Fruit fly (Drosophila melanogaster) whole organism, embryonic: ENCODE measurements around the gene Dsor1.
A peak's percentile ranks its signal among the peaks of the same experiment; 100 is the strongest.

Experiments
- Antp ChIP-seq: fragments of 200-800 bp; sonication (Bioruptor generic); optimal IDR thresholded peaks from 3 replicates; lab custom pipeline; 2016; ENCODE audit warnings: missing biosample characterization, missing genetic modification characterization
- B-H2 ChIP-seq: fragments of 200-800 bp; sonication (Bioruptor generic); optimal IDR thresholded peaks from 2 replicates; lab custom pipeline; 2018; ENCODE audit warnings: missing biosample characterization, mild to moderate bottlenecking, missing genetic modification characterization
- CG10274 ChIP-seq: fragments of 200-800 bp; sonication (Bioruptor generic); optimal IDR thresholded peaks from 3 replicates; lab custom pipeline; 2017; ENCODE audit warnings: missing biosample characterization, mild to moderate bottlenecking, missing genetic modification characterization
- CG10462 ChIP-seq: fragments of 200-800 bp; sonication (Bioruptor generic); optimal IDR thresholded peaks from 2 replicates; lab custom pipeline; 2016; ENCODE audit warnings: missing biosample characterization, missing genetic modification characterization
- CG11504 ChIP-seq: fragments of 200-800 bp; sonication (Bioruptor generic); optimal IDR thresholded peaks from 3 replicates; lab custom pipeline; 2019; ENCODE audit warnings: missing biosample characterization, mild to moderate bottlenecking, missing genetic modification characterization, moderate library complexity
- CG13287 ChIP-seq: fragments of 200-800 bp; sonication (Bioruptor generic); IDR thresholded peaks from 2 replicates; pipeline ENCODE4 v1.3.6; 2022; ENCODE audit warnings: missing biosample characterization, missing genetic modification characterization; ENCODE audit not compliant: partially characterized antibody
- CG16813 ChIP-seq: fragments of 200-800 bp; sonication (Bioruptor generic); IDR thresholded peaks from 3 replicates; pipeline ENCODE4 v1.3.6; 2022; ENCODE audit warnings: missing biosample characterization, missing genetic modification characterization; ENCODE audit not compliant: partially characterized antibody
- CG18262 ChIP-seq: fragments of 200-800 bp; optimal IDR thresholded peaks from 3 replicates; lab custom pipeline; 2019; ENCODE audit warnings: missing biosample characterization, mild to moderate bottlenecking, missing genetic modification characterization, moderate library complexity
- CG1832 ChIP-seq: fragments of 200-800 bp; sonication (Bioruptor generic); optimal IDR thresholded peaks from 2 replicates; lab custom pipeline; 2017; ENCODE audit warnings: missing biosample characterization, mild to moderate bottlenecking, missing genetic modification characterization, inconsistent platforms
- CG2889 ChIP-seq: fragments of 200-800 bp; sonication (Bioruptor generic); IDR thresholded peaks from 3 replicates; pipeline ENCODE4 v1.3.6; 2022; ENCODE audit warnings: missing biosample characterization, missing genetic modification characterization
- CG31365 ChIP-seq: fragments of 200-800 bp; sonication (Bioruptor generic); optimal IDR thresholded peaks from 2 replicates; lab custom pipeline; 2018; ENCODE audit warnings: missing biosample characterization, mild to moderate bottlenecking, missing genetic modification characterization
- CG3163 ChIP-seq: fragments of 200-800 bp; sonication (Bioruptor generic); optimal IDR thresholded peaks from 3 replicates; lab custom pipeline; 2016; ENCODE audit warnings: missing biosample characterization, missing genetic modification characterization
- CG34224 ChIP-seq: fragments of 200-800 bp; sonication (Bioruptor generic); IDR thresholded peaks from 3 replicates; pipeline ENCODE4 v1.3.6; 2022; ENCODE audit warnings: missing biosample characterization, missing genetic modification characterization; ENCODE audit not compliant: partially characterized antibody
- CG6689 ChIP-seq: fragments of 200-800 bp; sonication (Bioruptor generic); IDR thresholded peaks from 2 replicates; pipeline ENCODE4 v1.3.6; 2022; ENCODE audit warnings: missing biosample characterization, missing genetic modification characterization
- CG6813 ChIP-seq: fragments of 200-800 bp; sonication (Bioruptor generic); optimal IDR thresholded peaks from 2 replicates; lab custom pipeline; 2017; ENCODE audit warnings: missing biosample characterization, missing genetic modification characterization, mild to moderate bottlenecking, moderate library complexity, missing genetic modification reagents
- CG8359 ChIP-seq: fragments of 200-800 bp; sonication (Bioruptor generic); optimal IDR thresholded peaks from 2 replicates; lab custom pipeline; 2017; ENCODE audit warnings: missing biosample characterization, mild to moderate bottlenecking, missing genetic modification characterization, borderline replicate concordance
- Deaf1 ChIP-seq: fragments of 200-800 bp; optimal IDR thresholded peaks from 3 replicates; lab custom pipeline; 2019; ENCODE audit warnings: missing biosample characterization, mild to moderate bottlenecking, missing genetic modification characterization, moderate library complexity
- Dll ChIP-seq: fragments of 200-800 bp; sonication (Bioruptor generic); IDR thresholded peaks from 4 replicates; pipeline ENCODE4 v1.3.6; 2022; ENCODE audit warnings: missing biosample characterization, missing genetic modification characterization; ENCODE audit not compliant: partially characterized antibody
- Elba2 ChIP-seq: fragments of 200-800 bp; sonication (Bioruptor generic); optimal IDR thresholded peaks from 3 replicates; lab custom pipeline; 2016; ENCODE audit warnings: missing biosample characterization, missing genetic modification characterization
- Ets97D ChIP-seq: fragments of 200-800 bp; sonication (Bioruptor generic); optimal IDR thresholded peaks from 3 replicates; lab custom pipeline; 2016; ENCODE audit warnings: missing biosample characterization, missing genetic modification characterization
- Jarid2 ChIP-seq: fragments of 200-800 bp; sonication (Bioruptor generic); optimal IDR thresholded peaks from 3 replicates; lab custom pipeline; 2017; ENCODE audit warnings: mild to moderate bottlenecking, missing biosample characterization, missing genetic modification reagents, missing genetic modification characterization
- Myb ChIP-seq: fragments of 200-800 bp; sonication (Bioruptor generic); optimal IDR thresholded peaks from 2 replicates; lab custom pipeline; 2016; ENCODE audit warnings: missing biosample characterization, missing genetic modification characterization
- Nf-YA ChIP-seq: fragments of 200-800 bp; sonication (Bioruptor generic); IDR thresholded peaks from 2 replicates; pipeline ENCODE4 v1.3.6; 2022; ENCODE audit warnings: missing biosample characterization, missing genetic modification characterization
- Nf-YB ChIP-seq: fragments of 200-800 bp; sonication (Bioruptor generic); optimal IDR thresholded peaks from 3 replicates; lab custom pipeline; 2019; ENCODE audit warnings: missing biosample characterization, mild to moderate bottlenecking, missing genetic modification characterization, moderate library complexity
- Nf-YC ChIP-seq: fragments of 200-800 bp; optimal IDR thresholded peaks from 3 replicates; lab custom pipeline; 2019; ENCODE audit warnings: missing biosample characterization, mild to moderate bottlenecking, missing genetic modification characterization, moderate library complexity
- Rfx ChIP-seq: fragments of 200-800 bp; sonication (Bioruptor generic); IDR thresholded peaks from 2 replicates; pipeline ENCODE4 v1.3.6; 2022; ENCODE audit warnings: missing biosample characterization, missing genetic modification characterization
- Trl ChIP-seq, 3 experiments: fragments of >200 bp in 2 of 3; fragments of 200-800 bp in 1 of 3; sonication (Bioruptor generic) in 1 of 3; optimal IDR thresholded peaks; 2 replicates in 1 of 3; 3 replicates in 2 of 3; lab custom pipeline; 2016 to 2017; ENCODE audit warnings: missing biosample characterization in 1 of 3, missing genetic modification characterization in 1 of 3
- aop ChIP-seq: fragments of 200-800 bp; sonication (Bioruptor generic); IDR thresholded peaks from 2 replicates; pipeline ENCODE4 v1.3.6; 2022; ENCODE audit warnings: missing biosample characterization, missing genetic modification characterization
- caup ChIP-seq: fragments of 200-800 bp; sonication (Bioruptor generic); optimal IDR thresholded peaks from 3 replicates; lab custom pipeline; 2017; ENCODE audit warnings: missing biosample characterization, mild to moderate bottlenecking, missing genetic modification characterization, moderate library complexity; ENCODE audit not compliant: severe bottlenecking
- chinmo ChIP-seq: fragments of 200-800 bp; sonication (Bioruptor generic); IDR thresholded peaks from 4 replicates; pipeline ENCODE4 v1.3.6; 2022; ENCODE audit warnings: missing biosample characterization, missing genetic modification characterization; ENCODE audit not compliant: partially characterized antibody
- ftz-f1 ChIP-seq: fragments of 200-800 bp; sonication (Bioruptor generic); optimal IDR thresholded peaks from 2 replicates; lab custom pipeline; 2016; ENCODE audit warnings: missing biosample characterization, missing genetic modification characterization
- fu2 ChIP-seq: fragments of 200-800 bp; sonication (Bioruptor generic); optimal IDR thresholded peaks from 2 replicates; lab custom pipeline; 2016; ENCODE audit warnings: missing biosample characterization, missing genetic modification characterization
- gce ChIP-seq: fragments of 200-800 bp; sonication (Bioruptor generic); IDR thresholded peaks from 3 replicates; pipeline ENCODE4 v1.3.6; 2022; ENCODE audit warnings: missing biosample characterization, missing genetic modification characterization
- gem ChIP-seq: fragments of 200-800 bp; sonication (Bioruptor generic); optimal IDR thresholded peaks from 2 replicates; lab custom pipeline; 2019; ENCODE audit warnings: missing biosample characterization, mild to moderate bottlenecking, missing genetic modification characterization, moderate library complexity
- gsb-n ChIP-seq: fragments of 200-800 bp; sonication (Bioruptor generic); optimal IDR thresholded peaks from 3 replicates; lab custom pipeline; 2018; ENCODE audit warnings: missing biosample characterization, mild to moderate bottlenecking, missing genetic modification characterization
- ham ChIP-seq: fragments of 200-800 bp; sonication (Bioruptor generic); IDR thresholded peaks from 2 replicates; pipeline ENCODE4 v1.3.6; 2022; ENCODE audit warnings: missing biosample characterization, missing genetic modification characterization
- hbn ChIP-seq: fragments of 200-800 bp; sonication (Bioruptor generic); IDR thresholded peaks from 2 replicates; pipeline ENCODE4 v1.3.6; 2022; ENCODE audit warnings: missing biosample characterization, missing genetic modification characterization; ENCODE audit not compliant: partially characterized antibody
- insv ChIP-seq, 2 experiments: fragments of 200-800 bp; sonication (Bioruptor generic); optimal IDR thresholded peaks; 3 replicates each; lab custom pipeline; 2016 to 2018; ENCODE audit warnings: missing biosample characterization in 2 of 2, missing genetic modification characterization in 2 of 2
- jing ChIP-seq: fragments of 200-800 bp; sonication (Bioruptor generic); optimal IDR thresholded peaks from 2 replicates; lab custom pipeline; 2018; ENCODE audit warnings: missing biosample characterization, mild to moderate bottlenecking, missing genetic modification characterization
- kni ChIP-seq: fragments of 200-800 bp; sonication (Bioruptor generic); optimal IDR thresholded peaks from 3 replicates; lab custom pipeline; 2017; ENCODE audit warnings: mild to moderate bottlenecking, missing biosample characterization, missing genetic modification reagents, missing genetic modification characterization
- onecut ChIP-seq: fragments of 200-800 bp; sonication (Bioruptor generic); IDR thresholded peaks from 2 replicates; pipeline ENCODE4 v1.3.6; 2022; ENCODE audit warnings: missing biosample characterization, missing genetic modification characterization
- p53 ChIP-seq: fragments of 200-800 bp; sonication (Bioruptor generic); optimal IDR thresholded peaks from 2 replicates; lab custom pipeline; 2016; ENCODE audit warnings: missing biosample characterization, missing genetic modification characterization
- tap ChIP-seq: fragments of 200-800 bp; optimal IDR thresholded peaks from 3 replicates; lab custom pipeline; 2019; ENCODE audit warnings: missing biosample characterization, mild to moderate bottlenecking, missing genetic modification characterization, moderate library complexity
- tll ChIP-seq, 2 experiments: fragments of 200-800 bp in 1 of 2; fragments of >200 bp in 1 of 2; sonication (Bioruptor generic) in 1 of 2; optimal IDR thresholded peaks; 2 replicates each; lab custom pipeline; 2017 to 2019; ENCODE audit warnings: missing biosample characterization in 2 of 2, missing genetic modification characterization in 2 of 2, mild to moderate bottlenecking in 1 of 2, moderate library complexity in 1 of 2
- wor ChIP-seq: fragments of 200-800 bp; sonication (Bioruptor generic); IDR thresholded peaks from 2 replicates; pipeline ENCODE4 v1.3.6; 2022; ENCODE audit warnings: missing biosample characterization, missing genetic modification characterization
- yki ChIP-seq: fragments of >200 bp; optimal IDR thresholded peaks from 3 replicates; lab custom pipeline; 2018
- z ChIP-seq: fragments of 200-800 bp; sonication (Bioruptor generic); IDR thresholded peaks from 3 replicates; pipeline ENCODE4 v1.3.6; 2022; ENCODE audit warnings: missing biosample characterization, missing genetic modification characterization

Gene Dsor1

dm6 chrX:9282783-9283289, 35.7 kb downstream of the Dsor1 start, which contains the start of gene c11.1 (continued):
- TF ChIP-seq Ets97D (GFP tag; lab: Kevin White, UChicago) (peak; percentile 44), gce (GFP tag; lab: Robert Waterston, UW) (no peak), tap (tag; lab: Kevin White, UChicago) (no peak), CG8359 (no peak), Antp (GFP tag; lab: Kevin White, UChicago) (no peak), aop (no peak), ham (GFP tag; lab: Robert Waterston, UW) (no peak), CG18262 (no peak), CG2889 (GFP tag; lab: Robert Waterston, UW) (no peak), Myb (GFP tag; lab: Kevin White, UChicago) (peak; percentile 69), B-H2 (GFP tag; lab: Kevin White, UChicago) (no peak), wor (GFP tag; lab: Robert Waterston, UW) (no peak), ftz-f1 (no peak), p53 (GFP tag; lab: Kevin White, UChicago) (no peak), onecut (GFP tag; lab: Robert Waterston, UW) (no peak), CG10462 (GFP tag; lab: Kevin White, UChicago) (no peak), Jarid2 (GFP tag; lab: Kevin White, UChicago) (no peak), CG16813 (GFP tag; lab: Robert Waterston, UW) (peak; percentile 29; the same call in 1 of the 3 replicates), gem (no peak), fu2 (GFP tag; lab: Kevin White, UChicago) (no peak), CG10274 (GFP tag; lab: Kevin White, UChicago) (no peak), CG11504 (no peak), caup (GFP tag; lab: Kevin White, UChicago) (no peak)

- TF ChIP-seq Deaf1: peak; percentile 86
- peak in 1 of 2 experiments; percentile 52 for TF ChIP-seq tll (GFP tag; optimal IDR thresholded peaks at IDR 0.05; lab: Kevin White, UChicago)
- peak; percentile 95 for TF ChIP-seq CG3163
- TF ChIP-seq yki (lab: Kevin White, UChicago): peak; percentile 73
- TF ChIP-seq insv (GFP tag; optimal IDR thresholded peaks at IDR 0.05; lab: Kevin White, UChicago): peak; percentile 30 to 92
- peak; percentile 43 for TF ChIP-seq Elba2 (GFP tag; lab: Kevin White, UChicago)
- TF ChIP-seq gsb-n (tag; lab: Kevin White, UChicago): peak; percentile 15
- TF ChIP-seq Trl (optimal IDR thresholded peaks at IDR 0.05; lab: Kevin White, UChicago): peak; percentile 89 to 96
- TF ChIP-seq Trl (GFP tag; optimal IDR thresholded peaks at IDR 0.05; lab: Kevin White, UChicago): no peak
- 0 out of 4 replicates have a peak, but pooled peaks have one; percentile 52 for TF ChIP-seq chinmo (GFP tag; lab: Robert Waterston, UW)
- peak; percentile 62 for TF ChIP-seq Jarid2 (GFP tag; lab: Kevin White, UChicago)
- peak; percentile 100 for TF ChIP-seq Nf-YB (GFP tag; lab: Kevin White, UChicago)
- TF ChIP-seq CG6813: no peak
- TF ChIP-seq z (GFP tag; lab: Robert Waterston, UW): 0 out of 3 replicates have a peak, but pooled peaks have one; percentile 48
- no peak for TF ChIP-seq kni (GFP tag; lab: Kevin White, UChicago)
- peak; percentile 56; the same call in 1 of the 4 replicates for TF ChIP-seq Dll (GFP tag; lab: Robert Waterston, UW)
- no peak for TF ChIP-seq CG6689
- 0 out of 2 replicates have a peak, but pooled peaks have one; percentile 8 for TF ChIP-seq CG13287 (GFP tag; lab: Robert Waterston, UW)
- TF ChIP-seq CG1832: peak; percentile 63
- TF ChIP-seq jing (GFP tag; lab: Kevin White, UChicago): peak; percentile 47
- no peak for TF ChIP-seq CG31365 (tag; lab: Kevin White, UChicago)
- no peak for TF ChIP-seq Rfx (GFP tag; lab: Robert Waterston, UW)
- 0 out of 3 replicates have a peak, but pooled peaks have one; percentile 19 for TF ChIP-seq CG34224 (GFP tag; lab: Robert Waterston, UW)
- TF ChIP-seq hbn (GFP tag; lab: Robert Waterston, UW): peak; percentile 16; the same call in 1 of the 2 replicates
- TF ChIP-seq Nf-YC (tag; lab: Kevin White, UChicago): peak; percentile 99
- TF ChIP-seq Nf-YA (GFP tag; lab: Robert Waterston, UW): peak; percentile 37; the same call in 1 of the 2 replicates
Observed at dm6 chrX:9284024-9284738, 37.0 kb downstream of the Dsor1 start, which contains the start of gene lz. TSS of gene lz (plus strand) at chrX:9284649.
